Worm (Caenorhabditis elegans): ENCODE results near the gene K12H6.4.
"Not testable (repeated sequence)": the region's sequence is repeated elsewhere in the genome, so short reads cannot be mapped to it uniquely, and the experiment has no call there.

Gene K12H6.4

DNA sequence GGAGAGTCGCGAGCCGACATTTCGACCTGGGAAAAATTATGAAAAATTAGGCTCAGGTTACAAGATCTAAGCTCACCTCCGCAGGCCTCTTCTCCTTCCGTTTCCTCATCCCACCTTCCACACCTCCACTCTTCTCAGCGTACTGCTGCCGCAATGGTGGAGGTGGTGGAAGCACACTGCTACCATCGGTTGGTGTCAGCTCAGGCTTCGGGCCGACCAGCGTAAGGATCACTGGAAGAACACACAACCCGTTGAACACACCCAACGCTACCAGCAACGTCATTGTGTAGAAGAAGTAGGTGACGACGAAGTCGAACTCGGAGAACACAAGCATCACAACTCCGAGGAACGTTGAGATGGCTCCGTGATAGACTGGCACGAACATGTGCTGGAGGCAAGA is 21.6 kb upstream of the K12H6.4 start:
- TF ChIP-seq set-16 (GFP tag; IDR thresholded peaks at IDR 0.05) (peak; percentile 54), pha-4 (GFP tag; IDR thresholded peaks at IDR 0.05) (no peak), pha-4 (tag; optimal IDR thresholded peaks at IDR 0.05) (no peak)

DNA sequence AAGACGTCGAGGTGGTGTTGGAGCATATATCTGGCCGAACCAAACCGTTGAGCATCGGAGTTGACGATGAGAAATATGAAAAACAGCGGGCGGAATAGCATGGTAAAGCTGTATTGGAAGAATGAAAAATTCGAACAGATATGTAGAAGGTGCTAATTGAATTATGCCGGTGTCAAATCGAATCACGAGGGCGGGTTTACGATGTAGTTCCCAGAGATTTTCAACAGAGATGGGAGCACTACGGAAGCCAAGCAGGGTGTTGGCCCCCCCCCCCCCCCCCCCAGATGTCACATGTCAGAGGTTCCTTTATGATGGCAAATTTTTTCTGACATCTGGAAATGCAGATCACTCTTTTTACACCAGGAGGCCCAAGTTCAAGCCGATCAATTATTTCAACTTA is 19.0 kb upstream of the K12H6.4 start, which contains the start of gene Y110A2AL.7:
TSS of gene Y110A2AL.7 (minus strand) at position 101 of the 400 bp plus-strand sequence.
- TF ChIP-seq fos-1 (tag; optimal IDR thresholded peaks at IDR 0.05) (no peak), unc-62 (GFP tag; optimal IDR thresholded peaks at IDR 0.05 in 1 of 2) (peak in 1 of 2 experiments; percentile 64), unc-62 (tag; optimal IDR thresholded peaks at IDR 0.05) (no peak)

DNA sequence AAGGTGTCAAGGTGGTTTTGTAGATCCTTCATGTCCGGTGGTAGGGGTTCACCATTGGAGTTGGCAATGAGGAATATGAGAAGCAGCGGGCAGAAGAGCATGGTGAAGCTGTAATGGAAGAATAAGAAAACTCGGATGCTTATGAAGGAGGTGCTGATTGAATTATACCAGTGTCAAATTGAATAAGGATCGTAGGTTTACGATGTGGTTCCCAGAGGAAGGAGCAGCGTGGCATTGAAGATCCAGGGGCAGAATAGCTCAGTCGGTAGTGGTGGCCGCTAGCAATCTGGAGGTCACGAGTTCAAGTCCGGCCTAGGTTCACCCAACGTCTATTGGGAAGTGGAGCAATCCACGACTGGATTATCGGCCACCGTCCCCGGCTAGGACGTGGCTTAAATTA is 17.5 kb upstream of the K12H6.4 start, which contains the start of gene Y110A2AL.6:
TSS of gene Y110A2AL.6 (minus strand) at position 101 of the 400 bp plus-strand sequence.
- TF ChIP-seq zfp-3 (GFP tag; conservative IDR thresholded peaks at IDR 0.05) (no peak), F49E8.2 (tag; optimal IDR thresholded peaks at IDR 0.05; ENCODE audit: borderline replicate concordance) (no peak), Y75B8A.6 (GFP tag; IDR thresholded peaks at IDR 0.05) (no peak)

ce11 chrII:2839004-2839403 is 14.9 kb upstream of the K12H6.4 start, which contains the start of gene Y110A2AL.4:
Y110A2AL.4 (plus strand) TSS chrII:2839304.
- TF ChIP-seq arid-1 (GFP tag; conservative IDR thresholded peaks at IDR 0.05); php-3 (GFP tag; IDR thresholded peaks at IDR 0.05); skn-1 (tag; optimal IDR thresholded peaks at IDR 0.05): not testable (repeated sequence)

- TF ChIP-seq Y5F2A.4 (GFP tag; optimal IDR thresholded peaks at IDR 0.05): no peak
- TF ChIP-seq ceh-62 (tag; optimal IDR thresholded peaks at IDR 0.05): no peak
- no peak for TF ChIP-seq snpc-4 (tag; optimal IDR thresholded peaks at IDR 0.05)
- TF ChIP-seq dmd-6 (GFP tag; IDR thresholded peaks at IDR 0.05): no peak
- TF ChIP-seq zip-2 (tag; optimal IDR thresholded peaks at IDR 0.05): no peak
- TF ChIP-seq sdz-12 (GFP tag; optimal IDR thresholded peaks at IDR 0.05): no peak
- TF ChIP-seq ztf-7 (tag; optimal IDR thresholded peaks at IDR 0.05): no peak
- no peak for TF ChIP-seq lim-7 (GFP tag; IDR thresholded peaks at IDR 0.05)
- TF ChIP-seq F44E2.7 (GFP tag; IDR thresholded peaks at IDR 0.05): no peak
- TF ChIP-seq fkh-10 (GFP tag; optimal IDR thresholded peaks at IDR 0.05): no peak
- no peak for TF ChIP-seq zfp-2 (tag; optimal IDR thresholded peaks at IDR 0.05)
- no peak for TF ChIP-seq nhr-25 (tag; optimal IDR thresholded peaks at IDR 0.05; ENCODE audit: borderline replicate concordance, insufficient read depth)
These were observed 12.8 kb upstream of the K12H6.4 start, which contains the start of gene K12H6.7 for ce11 chrII:2836853-2837252. K12H6.7 (minus strand) TSS chrII:2836953.

DNA sequence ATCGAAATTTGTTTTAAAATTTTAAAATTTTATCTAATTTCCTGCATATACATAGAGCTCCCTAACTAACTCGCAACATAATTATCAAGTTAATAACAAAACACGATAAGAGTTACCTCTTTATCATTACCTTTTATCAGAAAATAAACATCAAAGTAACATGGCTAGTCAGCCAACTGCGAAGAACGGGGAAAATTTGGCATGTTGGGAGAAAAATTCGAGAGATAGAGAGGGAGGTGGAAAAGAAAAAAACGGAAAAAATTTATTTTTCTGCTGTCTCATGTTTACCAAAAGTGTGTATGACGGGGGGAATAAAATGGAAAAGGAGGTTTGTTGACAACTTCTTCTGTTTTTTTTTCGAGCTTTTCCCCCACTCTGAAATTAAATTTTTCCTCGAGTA is 10.0 kb upstream of the K12H6.4 start:
- TF ChIP-seq hlh-30 (tag; optimal IDR thresholded peaks at IDR 0.05; ENCODE audit: insufficient read depth): no peak
- TF ChIP-seq nhr-10 (tag; optimal IDR thresholded peaks at IDR 0.05): no peak
- TF ChIP-seq Y5F2A.4 (GFP tag; optimal IDR thresholded peaks at IDR 0.05): no peak
- no peak for TF ChIP-seq madf-5 (GFP tag; IDR thresholded peaks at IDR 0.05)
- TF ChIP-seq mes-2 (tag; optimal IDR thresholded peaks at IDR 0.05; ENCODE audit: poor library complexity, severe bottlenecking): peak; percentile 38
- TF ChIP-seq nhr-11 (tag; optimal IDR thresholded peaks at IDR 0.05): peak; percentile 44
- no peak for TF ChIP-seq daf-16 (GFP tag; optimal IDR thresholded peaks at IDR 0.05)
- peak; percentile 99 for TF ChIP-seq daf-16 (tag; optimal IDR thresholded peaks at IDR 0.05)
- TF ChIP-seq lin-1 (GFP tag; IDR thresholded peaks at IDR 0.05): peak; percentile 61; the same call in 1 of the 2 replicates
- TF ChIP-seq zfp-3 (GFP tag; conservative IDR thresholded peaks at IDR 0.05): no peak
- TF ChIP-seq ztf-11 (tag; optimal IDR thresholded peaks at IDR 0.05): no peak
- TF ChIP-seq cey-2 (tag; optimal IDR thresholded peaks at IDR 0.05; ENCODE audit: borderline replicate concordance, insufficient read depth): no peak
- no peak for TF ChIP-seq ZK546.5 (tag; optimal IDR thresholded peaks at IDR 0.05)
- TF ChIP-seq Y48G9A.11 (GFP tag; IDR thresholded peaks at IDR 0.05): no peak
- no peak for TF ChIP-seq lsy-2 (tag; optimal IDR thresholded peaks at IDR 0.05)
- TF ChIP-seq hlh-11 (tag; optimal IDR thresholded peaks at IDR 0.05): peak; percentile 81
- no peak for TF ChIP-seq T20F7.1 (GFP tag; optimal IDR thresholded peaks at IDR 0.05)
- no peak for TF ChIP-seq hmg-1.1 (GFP tag; IDR thresholded peaks at IDR 0.05)
- TF ChIP-seq nhr-28 (tag; optimal IDR thresholded peaks at IDR 0.05): peak; percentile 76
- TF ChIP-seq T26A8.4 (GFP tag; IDR thresholded peaks at IDR 0.05): no peak
- peak; percentile 7 for TF ChIP-seq pqm-1 (tag; optimal IDR thresholded peaks at IDR 0.05)

All from whole organism, L4 larva.